Worm (Caenorhabditis elegans) whole organism, L1 larva: ENCODE results near the gene C32D5.8.

Experiments
- fkh-8 ChIP-seq: sonication (generic microtip); optimal IDR thresholded peaks from 2 replicates; lab custom pipeline; 2016; ENCODE audit warnings: mild to moderate bottlenecking, missing genetic modification characterization, missing compliant biosample characterization
- lin-15B ChIP-seq: fragments of 150-350 bp; sonication (generic microtip); optimal IDR thresholded peaks from 3 replicates; lab custom pipeline; 2014; ENCODE audit warnings: missing biosample characterization, missing genetic modification characterization
- nhr-11 ChIP-seq: fragments of 150-350 bp; optimal IDR thresholded peaks from 2 replicates; lab custom pipeline; 2014; ENCODE audit warnings: missing biosample characterization, missing genetic modification characterization
- pqm-1 ChIP-seq: sonication (generic microtip); optimal IDR thresholded peaks from 3 replicates; lab custom pipeline; 2017; ENCODE audit warnings: missing biosample characterization, missing genetic modification characterization

ce11 chrII:6391195-6391594 is 45.4 kb upstream of the C32D5.8 start, which contains the start of gene F58F12.3:
- TF ChIP-seq fkh-8 (tag; lab: Kevin White, UChicago), result no peak
- no peak for TF ChIP-seq lin-15B
- TF ChIP-seq nhr-11 (tag; lab: Kevin White, UChicago), result no peak
- TF ChIP-seq pqm-1 (tag; lab: Kevin White, UChicago), result no peak
